Worm (Caenorhabditis elegans) whole organism, young adult: ENCODE data around the gene F44E5.2.

Experiments used
- D2030.7 ChIP-seq: fragments of 200-800 bp; sonication (Bioruptor generic); IDR thresholded peaks from 2 replicates; pipeline ENCODE4 v1.3.6; 2022; ENCODE audit warnings: missing genetic modification reagents, missing genetic modification characterization, missing compliant biosample characterization
- F33H1.4 ChIP-seq: fragments of 200-800 bp; sonication (Bioruptor generic); IDR thresholded peaks from 2 replicates; pipeline ENCODE4 v1.3.6; 2022; ENCODE audit warnings: missing genetic modification reagents, missing genetic modification characterization, missing compliant biosample characterization
- F39B2.1 ChIP-seq: fragments of 200-800 bp; sonication (Bioruptor generic); IDR thresholded peaks from 2 replicates; pipeline ENCODE4 v1.3.6; 2022; ENCODE audit warnings: missing genetic modification reagents, missing genetic modification characterization, missing compliant biosample characterization
- K12H6.12 ChIP-seq: fragments of 200-800 bp; sonication (Bioruptor generic); optimal IDR thresholded peaks from 2 replicates; lab custom pipeline; 2018; ENCODE audit warnings: mild to moderate bottlenecking, missing genetic modification characterization, missing compliant biosample characterization
- T07F8.4 ChIP-seq: sonication (generic microtip); optimal IDR thresholded peaks from 2 replicates; lab custom pipeline; 2016; ENCODE audit warnings: mild to moderate bottlenecking, missing genetic modification characterization, moderate library complexity, missing compliant biosample characterization
- ama-1 ChIP-seq, 3 experiments: fragments of 150-350 bp in 1 of 3; sonication (generic microtip) in 2 of 3; optimal IDR thresholded peaks; 2 replicates each; lab custom pipeline; 2014 to 2018; ENCODE audit warnings: missing biosample characterization in 2 of 3, missing genetic modification characterization in 2 of 3, missing genetic modification reagents in 2 of 3
- aptf-2 ChIP-seq: fragments of 200-800 bp; sonication (Bioruptor generic); conservative IDR thresholded peaks from 2 replicates; pipeline ENCODE4 v1.3.6; 2022; ENCODE audit warnings: missing genetic modification reagents, missing genetic modification characterization, missing compliant biosample characterization
- attf-3 ChIP-seq: fragments of 200-800 bp; sonication (Bioruptor generic); conservative IDR thresholded peaks from 2 replicates; pipeline ENCODE4 v1.3.6; 2022; ENCODE audit warnings: missing genetic modification reagents, missing genetic modification characterization, missing compliant biosample characterization
- attf-5 ChIP-seq: fragments of 200-800 bp; sonication (Bioruptor generic); optimal IDR thresholded peaks from 2 replicates; lab custom pipeline; 2018; ENCODE audit warnings: mild to moderate bottlenecking, missing genetic modification characterization, missing compliant biosample characterization
- bed-1 ChIP-seq: fragments of 200-800 bp; sonication (Bioruptor generic); IDR thresholded peaks from 2 replicates; pipeline ENCODE4 v1.3.6; 2022; ENCODE audit warnings: missing genetic modification reagents, missing genetic modification characterization, missing compliant biosample characterization
- ceh-27 ChIP-seq: fragments of 200-800 bp; sonication (Bioruptor generic); optimal IDR thresholded peaks from 2 replicates; lab custom pipeline; 2018; ENCODE audit warnings: mild to moderate bottlenecking, missing genetic modification characterization, moderate library complexity, missing compliant biosample characterization
- ceh-40 ChIP-seq: fragments of 200-800 bp; sonication (Bioruptor generic); IDR thresholded peaks from 2 replicates; pipeline ENCODE4 v1.3.6; 2022; ENCODE audit warnings: missing genetic modification characterization, missing compliant biosample characterization
- ceh-91 ChIP-seq: fragments of 200-800 bp; sonication (Bioruptor generic); IDR thresholded peaks from 2 replicates; pipeline ENCODE4 v1.3.6; 2022; ENCODE audit warnings: missing genetic modification reagents, missing genetic modification characterization, missing compliant biosample characterization
- dox-1 ChIP-seq: fragments of 200-800 bp; sonication (Bioruptor generic); IDR thresholded peaks from 2 replicates; pipeline ENCODE4 v1.3.6; 2022; ENCODE audit warnings: missing genetic modification reagents, missing genetic modification characterization, missing compliant biosample characterization
- egrh-3 ChIP-seq: fragments of 200-800 bp; sonication (Bioruptor generic); IDR thresholded peaks from 2 replicates; pipeline ENCODE4 v1.3.6; 2022; ENCODE audit warnings: missing genetic modification reagents, missing genetic modification characterization, missing compliant biosample characterization
- ekl-4 ChIP-seq: fragments of 200-800 bp; sonication (Bioruptor generic); IDR thresholded peaks from 2 replicates; pipeline ENCODE4 v1.3.6; 2022; ENCODE audit warnings: missing genetic modification reagents, missing genetic modification characterization, missing compliant biosample characterization
- hmg-1.2 ChIP-seq: fragments of 200-800 bp; sonication (Bioruptor generic); IDR thresholded peaks from 2 replicates; pipeline ENCODE4 v1.3.6; 2022; ENCODE audit warnings: missing genetic modification reagents, missing genetic modification characterization, missing compliant biosample characterization
- let-526 ChIP-seq: fragments of 200-800 bp; sonication (Bioruptor generic); IDR thresholded peaks from 2 replicates; pipeline ENCODE4 v1.3.6; 2022; ENCODE audit warnings: missing genetic modification reagents, missing genetic modification characterization, missing compliant biosample characterization
- lir-1 ChIP-seq: fragments of 200-800 bp; sonication (Bioruptor generic); conservative IDR thresholded peaks from 2 replicates; pipeline ENCODE4 v1.3.6; 2022; ENCODE audit warnings: missing genetic modification reagents, missing genetic modification characterization, missing compliant biosample characterization
- lsy-27 ChIP-seq: sonication (generic microtip); optimal IDR thresholded peaks from 2 replicates; lab custom pipeline; 2017; ENCODE audit warnings: missing genetic modification characterization, mild to moderate bottlenecking, missing compliant biosample characterization, antibody characterized with exemption, missing genotype, borderline replicate concordance; ENCODE audit not compliant: insufficient read depth
- madf-10 ChIP-seq: sonication (generic microtip); optimal IDR thresholded peaks from 2 replicates; lab custom pipeline; 2016; ENCODE audit warnings: mild to moderate bottlenecking, missing genetic modification characterization, missing compliant biosample characterization
- mcd-1 ChIP-seq: fragments of 200-800 bp; sonication (Bioruptor generic); IDR thresholded peaks from 2 replicates; pipeline ENCODE4 v1.3.6; 2022; ENCODE audit warnings: missing genetic modification reagents, missing genetic modification characterization, missing compliant biosample characterization
- mel-28 ChIP-seq: sonication (generic microtip); optimal IDR thresholded peaks from 2 replicates; lab custom pipeline; 2016; ENCODE audit warnings: borderline replicate concordance, mild to moderate bottlenecking, missing genetic modification characterization, missing compliant biosample characterization
- nhr-179 ChIP-seq: sonication (generic microtip); optimal IDR thresholded peaks from 2 replicates; lab custom pipeline; 2016; ENCODE audit warnings: mild to moderate bottlenecking, missing genetic modification characterization, missing compliant biosample characterization
- pbrm-1 ChIP-seq: fragments of 200-800 bp; sonication (Bioruptor generic); IDR thresholded peaks from 2 replicates; pipeline ENCODE4 v1.3.6; 2022; ENCODE audit warnings: missing genetic modification reagents, missing genetic modification characterization, missing compliant biosample characterization
- rcor-1 ChIP-seq: fragments of 200-800 bp; sonication (Bioruptor generic); IDR thresholded peaks from 2 replicates; pipeline ENCODE4 v1.3.6; 2022; ENCODE audit warnings: missing genetic modification reagents, missing genetic modification characterization, missing compliant biosample characterization
- snpc-1.1 ChIP-seq: sonication (generic microtip); optimal IDR thresholded peaks from 2 replicates; lab custom pipeline; 2017; ENCODE audit warnings: missing genetic modification characterization, mild to moderate bottlenecking, missing compliant biosample characterization, antibody characterized with exemption, moderate library complexity, missing genotype, missing genetic modification reagents; ENCODE audit not compliant: insufficient read depth
- snpc-1.3 ChIP-seq: sonication (generic microtip); optimal IDR thresholded peaks from 2 replicates; lab custom pipeline; 2017; ENCODE audit warnings: missing genetic modification characterization, mild to moderate bottlenecking, missing compliant biosample characterization, antibody characterized with exemption, moderate library complexity, missing genotype, missing genetic modification reagents; ENCODE audit not compliant: insufficient read depth
- snpc-4 ChIP-seq, 5 experiments: fragments of 150-350 bp in 1 of 5; sonication (generic microtip) in 4 of 5; optimal IDR thresholded peaks; 2 replicates each; lab custom pipeline; 2014 to 2018; ENCODE audit warnings: missing genetic modification characterization in 5 of 5, missing biosample characterization in 3 of 5, antibody characterized with exemption in 2 of 5, mild to moderate bottlenecking in 2 of 5, missing compliant biosample characterization in 2 of 5, missing genotype in 2 of 5, moderate library complexity in 2 of 5, missing genetic modification reagents in 1 of 5
- sptf-2 ChIP-seq: fragments of 200-800 bp; sonication (Bioruptor generic); optimal IDR thresholded peaks from 2 replicates; lab custom pipeline; 2018; ENCODE audit warnings: mild to moderate bottlenecking, missing genetic modification characterization, missing compliant biosample characterization
- zfh-2 ChIP-seq: fragments of 200-800 bp; sonication (Bioruptor generic); conservative IDR thresholded peaks from 2 replicates; pipeline ENCODE4 v1.3.6; 2022; ENCODE audit warnings: missing genetic modification reagents, missing genetic modification characterization, missing compliant biosample characterization
- ztf-18 ChIP-seq: sonication (generic microtip); optimal IDR thresholded peaks from 2 replicates; lab custom pipeline; 2016; ENCODE audit warnings: missing genotype, mild to moderate bottlenecking, missing genetic modification characterization, missing compliant biosample characterization
- ztf-22 ChIP-seq: fragments of 200-800 bp; sonication (Bioruptor generic); optimal IDR thresholded peaks from 2 replicates; lab custom pipeline; 2018; ENCODE audit warnings: mild to moderate bottlenecking, missing genetic modification characterization, moderate library complexity, missing compliant biosample characterization
- ztf-26 ChIP-seq: sonication (generic microtip); optimal IDR thresholded peaks from 2 replicates; lab custom pipeline; 2017; ENCODE audit warnings: missing genetic modification characterization, missing compliant biosample characterization

F44E5.2 gene

DNA sequence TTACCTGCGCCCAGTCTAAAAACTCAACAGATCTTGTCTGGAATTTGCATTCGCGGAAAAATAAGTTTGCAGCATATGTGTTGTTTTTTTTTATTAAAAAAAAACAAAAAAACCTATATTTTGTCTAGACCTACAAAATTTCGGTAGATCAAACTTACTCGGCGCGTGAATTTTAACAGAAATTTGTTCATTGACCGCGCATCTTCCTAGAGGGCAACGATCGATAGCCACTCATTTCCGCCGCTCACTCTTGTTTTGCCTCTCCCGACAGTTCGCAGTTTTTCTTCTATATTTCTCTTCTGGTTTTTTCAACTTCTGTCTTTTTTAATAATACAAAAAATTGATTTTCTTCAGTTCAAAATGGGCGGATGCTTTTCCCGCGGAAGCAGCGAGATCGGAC lies 43.9 kb downstream of the F44E5.2 start, which contains the start of gene F43G6.7 (continued):
- TF ChIP-seq snpc-4 (GFP tag; optimal IDR thresholded peaks at IDR 0.05; lab: Kevin White, UChicago) (no peak), snpc-4 (tag; optimal IDR thresholded peaks at IDR 0.05; lab: Kevin White, UChicago) (no peak), aptf-2 (peak; percentile 96), nhr-179 (no peak), madf-10 (no peak), lir-1 (GFP tag; lab: Robert Waterston, UW) (no peak), bed-1 (GFP tag; lab: Robert Waterston, UW) (no peak), attf-3 (GFP tag; lab: Robert Waterston, UW) (no peak), ekl-4 (no peak), let-526 (GFP tag; lab: Robert Waterston, UW) (no peak), ztf-26 (tag; lab: Kevin White, UChicago) (no peak), F39B2.1 (GFP tag; lab: Robert Waterston, UW) (no peak), ztf-22 (GFP tag; lab: Kevin White, UChicago) (no peak), ceh-40 (GFP tag; lab: Robert Waterston, UW) (no peak)

DNA sequence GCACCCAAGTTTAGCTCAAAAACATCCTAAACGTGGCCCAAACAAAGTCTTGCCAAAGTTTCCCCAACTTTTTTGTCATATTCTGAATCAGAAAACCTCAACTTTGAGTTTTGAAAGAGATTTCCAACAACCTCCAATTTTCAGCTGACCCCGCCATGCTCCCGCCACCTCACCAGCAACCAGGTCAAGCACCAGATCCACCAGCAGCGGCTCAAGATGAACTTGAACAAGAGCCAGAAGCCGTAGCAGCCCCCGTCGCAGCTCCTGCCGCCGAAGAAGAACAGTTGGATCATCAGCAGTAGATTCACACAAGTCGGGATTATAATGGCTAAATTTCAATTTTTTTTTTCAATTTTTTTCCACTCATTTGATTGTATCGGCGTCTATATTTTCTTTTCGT lies 44.7 kb downstream of the F44E5.2 start:
- no peak for TF ChIP-seq ceh-27
- no peak for TF ChIP-seq sptf-2 (GFP tag; lab: Kevin White, UChicago)
- peak; percentile 20; the same call in 1 of the 2 replicates for TF ChIP-seq egrh-3 (GFP tag; lab: Robert Waterston, UW)
- peak; percentile 57; the same call in 1 of the 2 replicates for TF ChIP-seq zfh-2 (GFP tag; lab: Robert Waterston, UW)
- no peak for TF ChIP-seq snpc-1.1 (tag; lab: Kevin White, UChicago)

DNA sequence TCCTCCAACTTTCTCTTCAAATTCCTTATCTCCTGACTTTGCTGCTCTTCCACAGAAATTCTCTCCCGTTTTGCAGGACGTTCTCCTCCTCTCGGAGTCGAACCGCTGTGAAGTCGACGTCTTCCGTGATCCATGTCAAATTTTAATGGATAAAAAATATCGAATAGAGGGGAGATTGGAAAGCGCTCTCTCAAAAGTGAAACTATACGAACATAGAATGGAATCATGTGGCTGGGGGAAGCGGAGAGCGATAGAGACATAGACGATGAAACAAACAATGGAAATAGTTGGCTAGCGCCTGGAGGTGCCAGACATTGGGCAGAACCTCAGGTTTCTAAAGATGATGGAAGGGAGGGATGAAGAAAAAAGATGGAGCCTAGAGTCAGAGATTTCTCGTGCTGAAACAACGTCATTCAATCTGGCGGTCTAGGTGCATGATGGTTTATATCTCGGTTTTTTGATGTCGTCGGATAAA lies 47.4 kb downstream of the F44E5.2 start, which contains the start of gene F43G6.8:
Gene F43G6.8, minus strand, starts transcription at position 198 of the 475 bp plus-strand sequence.
- no peak for TF ChIP-seq lsy-27 (tag; lab: Kevin White, UChicago)
- peak; percentile 83 for TF ChIP-seq ama-1 (optimal IDR thresholded peaks at IDR 0.05; lab: Kevin White, UChicago)
- TF ChIP-seq ama-1 (GFP tag; optimal IDR thresholded peaks at IDR 0.05; lab: Kevin White, UChicago) = no peak
- peak; percentile 29 for TF ChIP-seq K12H6.12 (tag; lab: Kevin White, UChicago)
- no peak for TF ChIP-seq D2030.7 (GFP tag; lab: Robert Waterston, UW)
- no peak for TF ChIP-seq F33H1.4 (GFP tag; lab: Robert Waterston, UW)
- TF ChIP-seq rcor-1 = 0 out of 2 replicates have a peak, but pooled peaks have one; percentile 14
- peak; percentile 80 for TF ChIP-seq hmg-1.2 (GFP tag; lab: Robert Waterston, UW)
- TF ChIP-seq T07F8.4 (tag; lab: Kevin White, UChicago) = no peak
- peak; percentile 35; the same call in 1 of the 2 replicates for TF ChIP-seq zfh-2 (GFP tag; lab: Robert Waterston, UW)
- TF ChIP-seq ztf-18 (tag; lab: Kevin White, UChicago) = peak; percentile 6
- 0 out of 2 replicates have a peak, but pooled peaks have one; percentile 42 for TF ChIP-seq dox-1
- TF ChIP-seq pbrm-1 (GFP tag; lab: Robert Waterston, UW) = peak; percentile 59
- peak; percentile 45; the same call in 1 of the 2 replicates for TF ChIP-seq mcd-1 (GFP tag; lab: Robert Waterston, UW)
- no peak for TF ChIP-seq snpc-1.3 (tag; lab: Kevin White, UChicago)
- peak; percentile 80 for TF ChIP-seq attf-5
- TF ChIP-seq ceh-91 (GFP tag; lab: Robert Waterston, UW) = no peak
- peak; percentile 28 for TF ChIP-seq mel-28 (tag; lab: Kevin White, UChicago)
